Worm (Caenorhabditis elegans) whole organism, L2 larva: ENCODE measurements around the gene rin-1.
"Not testable (repeated sequence)": the region's sequence is repeated elsewhere in the genome, so short reads cannot be mapped to it uniquely, and the experiment has no call there.

ENCODE experiments used
- F13H6.1 ChIP-seq: sonication (generic microtip); optimal IDR thresholded peaks from 2 replicates; lab custom pipeline; 2016; ENCODE audit warnings: missing genetic modification characterization, missing compliant biosample characterization
- R02D3.7 ChIP-seq: fragments of 150-350 bp; optimal IDR thresholded peaks from 2 replicates; lab custom pipeline; 2014; ENCODE audit warnings: missing biosample characterization, missing genetic modification characterization
- Y55F3AM.14 ChIP-seq: fragments of 200-800 bp; sonication (Bioruptor generic); optimal IDR thresholded peaks from 2 replicates; lab custom pipeline; 2018; ENCODE audit warnings: mild to moderate bottlenecking, missing genetic modification characterization, missing compliant biosample characterization
- alr-1 ChIP-seq: fragments of 150-350 bp; optimal IDR thresholded peaks from 2 replicates; lab custom pipeline; 2014; ENCODE audit warnings: missing biosample characterization, missing genetic modification characterization
- aly-2 ChIP-seq: fragments of 150-350 bp; optimal IDR thresholded peaks from 2 replicates; lab custom pipeline; 2014; ENCODE audit warnings: missing biosample characterization, missing genetic modification characterization
- ceh-16 ChIP-seq: fragments of 150-350 bp; optimal IDR thresholded peaks from 2 replicates; lab custom pipeline; 2014; ENCODE audit warnings: missing biosample characterization, missing genetic modification characterization
- ceh-82 ChIP-seq: fragments of 150-350 bp; optimal IDR thresholded peaks from 2 replicates; lab custom pipeline; 2014; ENCODE audit warnings: missing biosample characterization, missing genetic modification characterization
- crh-2 ChIP-seq: sonication (generic microtip); optimal IDR thresholded peaks from 2 replicates; lab custom pipeline; 2017; ENCODE audit warnings: missing biosample characterization, missing genetic modification characterization
- dmd-4 ChIP-seq: sonication (generic microtip); optimal IDR thresholded peaks from 2 replicates; lab custom pipeline; 2017; ENCODE audit warnings: missing biosample characterization, missing genetic modification characterization
- elt-1 ChIP-seq: fragments of 150-350 bp; optimal IDR thresholded peaks from 2 replicates; lab custom pipeline; 2014; ENCODE audit warnings: missing biosample characterization, missing genetic modification characterization
- elt-3 ChIP-seq: sonication (generic microtip); optimal IDR thresholded peaks from 2 replicates; lab custom pipeline; 2017; ENCODE audit warnings: missing biosample characterization, missing genetic modification characterization
- fos-1 ChIP-seq: fragments of 150-350 bp; optimal IDR thresholded peaks from 2 replicates; lab custom pipeline; 2014; ENCODE audit warnings: missing biosample characterization, missing genetic modification characterization
- lin-13 ChIP-seq: fragments of 150-350 bp; optimal IDR thresholded peaks from 2 replicates; lab custom pipeline; 2014; ENCODE audit warnings: missing biosample characterization, missing genetic modification reagents, missing genetic modification characterization
- lsy-2 ChIP-seq, 2 experiments: fragments of 150-350 bp in 1 of 2; sonication (generic microtip) in 1 of 2; optimal IDR thresholded peaks; 2 replicates each; lab custom pipeline; 2014 to 2017; ENCODE audit warnings: missing biosample characterization in 2 of 2, missing genetic modification characterization in 2 of 2
- mab-5 ChIP-seq: fragments of 150-350 bp; optimal IDR thresholded peaks from 2 replicates; lab custom pipeline; 2014; ENCODE audit warnings: missing biosample characterization, missing genetic modification characterization
- mbf-1 ChIP-seq: sonication (generic microtip); optimal IDR thresholded peaks from 2 replicates; lab custom pipeline; 2017; ENCODE audit warnings: missing biosample characterization, missing genetic modification characterization
- nhr-11 ChIP-seq: fragments of 150-350 bp; optimal IDR thresholded peaks from 2 replicates; lab custom pipeline; 2014; ENCODE audit warnings: missing biosample characterization, missing genetic modification characterization
- nhr-129 ChIP-seq: fragments of 150-350 bp; optimal IDR thresholded peaks from 2 replicates; lab custom pipeline; 2014; ENCODE audit warnings: missing biosample characterization, missing genetic modification characterization
- nhr-23 ChIP-seq: fragments of 150-350 bp; optimal IDR thresholded peaks from 2 replicates; lab custom pipeline; 2014; ENCODE audit warnings: missing biosample characterization, missing genetic modification reagents, missing genetic modification characterization
- nhr-25 ChIP-seq: fragments of 150-350 bp; sonication (generic microtip); optimal IDR thresholded peaks from 3 replicates; lab custom pipeline; 2014; ENCODE audit warnings: missing biosample characterization, missing genetic modification characterization
- nhr-6 ChIP-seq: fragments of 150-350 bp; optimal IDR thresholded peaks from 2 replicates; lab custom pipeline; 2014; ENCODE audit warnings: missing biosample characterization, missing genetic modification characterization
- nhr-77 ChIP-seq: fragments of 150-350 bp; optimal IDR thresholded peaks from 2 replicates; lab custom pipeline; 2014; ENCODE audit warnings: missing biosample characterization, missing genetic modification characterization
- peb-1 ChIP-seq: fragments of 150-350 bp; optimal IDR thresholded peaks from 2 replicates; lab custom pipeline; 2014; ENCODE audit warnings: missing biosample characterization, missing genetic modification characterization
- sem-4 ChIP-seq: fragments of 150-350 bp; optimal IDR thresholded peaks from 2 replicates; lab custom pipeline; 2014; ENCODE audit warnings: missing biosample characterization, missing genetic modification reagents, missing genetic modification characterization
- sma-3 ChIP-seq: sonication (generic microtip); optimal IDR thresholded peaks from 2 replicates; lab custom pipeline; 2016; ENCODE audit warnings: missing genetic modification reagents, missing genetic modification characterization, missing compliant biosample characterization
- sma-9 ChIP-seq, 2 experiments: fragments of 150-350 bp in 1 of 2; sonication (generic microtip) in 1 of 2; optimal IDR thresholded peaks; 2 replicates each; lab custom pipeline; 2014 to 2016; ENCODE audit warnings: missing genetic modification characterization in 2 of 2, mild to moderate bottlenecking in 1 of 2, missing biosample characterization in 1 of 2, missing compliant biosample characterization in 1 of 2, missing genetic modification reagents in 1 of 2, moderate library complexity in 1 of 2
- snpc-4 ChIP-seq: fragments of 150-350 bp; optimal IDR thresholded peaks from 2 replicates; lab custom pipeline; 2014; ENCODE audit warnings: missing biosample characterization, missing genetic modification characterization
- unc-39 ChIP-seq: fragments of 150-350 bp; optimal IDR thresholded peaks from 2 replicates; lab custom pipeline; 2014; ENCODE audit warnings: missing biosample characterization, missing genetic modification characterization
- unc-55 ChIP-seq: fragments of 150-350 bp; sonication (generic microtip); optimal IDR thresholded peaks from 3 replicates; lab custom pipeline; 2014; ENCODE audit warnings: missing biosample characterization, missing genetic modification reagents, missing genetic modification characterization
- ztf-11 ChIP-seq: sonication (generic microtip); optimal IDR thresholded peaks from 2 replicates; lab custom pipeline; 2017; ENCODE audit warnings: missing biosample characterization, missing genetic modification characterization
- ztf-4 ChIP-seq: fragments of 150-350 bp; optimal IDR thresholded peaks from 2 replicates; lab custom pipeline; 2014; ENCODE audit warnings: missing biosample characterization, missing genetic modification characterization

Gene rin-1

ce11 chrV:14763582-14763981 lies 51.8 kb downstream of the rin-1 start:
- no peak for TF ChIP-seq nhr-129 (tag; lab: Kevin White, UChicago)
- no peak for TF ChIP-seq elt-1 (tag; lab: Kevin White, UChicago)
- TF ChIP-seq aly-2 (tag; lab: Kevin White, UChicago): no peak
- no peak for TF ChIP-seq fos-1 (tag; lab: Kevin White, UChicago)
- no peak for TF ChIP-seq nhr-6 (tag; lab: Kevin White, UChicago)
- no peak for TF ChIP-seq nhr-25 (tag; lab: Kevin White, UChicago)
- no peak for TF ChIP-seq mbf-1 (tag; lab: Kevin White, UChicago)
- TF ChIP-seq elt-3 (tag; lab: Kevin White, UChicago): no peak
- TF ChIP-seq dmd-4 (tag; lab: Kevin White, UChicago): no peak
- TF ChIP-seq F13H6.1 (tag; lab: Kevin White, UChicago): no peak
- no peak for TF ChIP-seq ceh-16 (tag; lab: Kevin White, UChicago)
- TF ChIP-seq sem-4: no peak
- TF ChIP-seq Y55F3AM.14 (GFP tag; lab: Kevin White, UChicago): no peak
- no peak for TF ChIP-seq R02D3.7 (tag; lab: Kevin White, UChicago)
- no peak for TF ChIP-seq nhr-77 (tag; lab: Kevin White, UChicago)
- TF ChIP-seq sma-9 (GFP tag; optimal IDR thresholded peaks at IDR 0.05; lab: Kevin White, UChicago): no peak
- no peak for TF ChIP-seq sma-9 (tag; optimal IDR thresholded peaks at IDR 0.05; lab: Kevin White, UChicago)
- TF ChIP-seq mab-5 (tag; lab: Kevin White, UChicago): no peak
- TF ChIP-seq, all 48 proteins: peak for 0

- TF ChIP-seq mab-5 (tag; lab: Kevin White, UChicago) (no peak), ceh-82 (tag; lab: Kevin White, UChicago) (no peak), peb-1 (no peak), unc-55 (GFP tag; lab: Kevin White, UChicago) (no peak), alr-1 (tag; lab: Kevin White, UChicago) (no peak), nhr-25 (tag; lab: Kevin White, UChicago) (no peak), R02D3.7 (tag; lab: Kevin White, UChicago) (no peak), unc-39 (tag; lab: Kevin White, UChicago) (no peak), snpc-4 (tag; lab: Kevin White, UChicago) (no peak), lin-13 (GFP tag; lab: Kevin White, UChicago) (no peak), lsy-2 (tag; optimal IDR thresholded peaks at IDR 0.05; lab: Kevin White, UChicago) (no peak), sma-9 (GFP tag; optimal IDR thresholded peaks at IDR 0.05; lab: Kevin White, UChicago) (no peak), sma-9 (tag; optimal IDR thresholded peaks at IDR 0.05; lab: Kevin White, UChicago) (no peak), aly-2 (tag; lab: Kevin White, UChicago) (no peak)
Measured at ce11 chrV:14762563-14762962, 52.8 kb downstream of the rin-1 start.

ce11 chrV:14750357-14750756 lies 65.0 kb downstream of the rin-1 start, which contains the start of gene nspa-10:
nspa-10 (minus strand) TSS chrV:14750457.
- not testable (repeated sequence) for TF ChIP-seq dmd-4, nhr-23, ztf-4 (tag; lab: Kevin White, UChicago)

- TF ChIP-seq nhr-129 (tag; lab: Kevin White, UChicago) (no peak), sma-9 (GFP tag; optimal IDR thresholded peaks at IDR 0.05; lab: Kevin White, UChicago) (no peak), sma-9 (tag; optimal IDR thresholded peaks at IDR 0.05; lab: Kevin White, UChicago) (no peak), sma-3 (GFP tag; lab: Kevin White, UChicago) (no peak), R02D3.7 (tag; lab: Kevin White, UChicago) (no peak)
Measured at ce11 chrV:14748608-14749137, 66.7 kb downstream of the rin-1 start, which contains the start of the genes lipl-8 and Y50E8A.22. lipl-8 (minus strand) TSS chrV:14748708. Y50E8A.22 (minus strand) TSS chrV:14749087.

ce11 chrV:14746975-14747374 lies 68.4 kb downstream of the rin-1 start:
- TF ChIP-seq crh-2 (tag; lab: Kevin White, UChicago) (no peak), nhr-11 (tag; lab: Kevin White, UChicago) (no peak), elt-1 (tag; lab: Kevin White, UChicago) (no peak), ztf-11 (tag; lab: Kevin White, UChicago) (no peak), dmd-4 (tag; lab: Kevin White, UChicago) (no peak), R02D3.7 (tag; lab: Kevin White, UChicago) (no peak)
